Fruit fly (Drosophila melanogaster) whole organism, wandering third instar larva: Measurements from ENCODE around the gene Mst89B.
A peak's percentile ranks its signal among the peaks of the same experiment; 100 is the strongest.

ENCODE experiments used
- CG32264 ChIP-seq: fragments of 200-800 bp; sonication (Bioruptor generic); optimal IDR thresholded peaks from 2 replicates; lab custom pipeline; 2016; ENCODE audit warnings: missing biosample characterization, missing genetic modification characterization
- Dfd ChIP-seq: fragments of >200 bp; optimal IDR thresholded peaks from 2 replicates; lab custom pipeline; 2017; ENCODE audit warnings: missing biosample characterization, missing genetic modification characterization
- Dif ChIP-seq: fragments of 200-275, 200-300 bp; sonication (Bioruptor generic); optimal IDR thresholded peaks from 2 replicates; lab custom pipeline; 2018; ENCODE audit warnings: missing biosample characterization, missing genetic modification characterization; ENCODE audit not compliant: partially characterized antibody
- Hnf4 ChIP-seq: fragments of 200-800 bp; sonication (Bioruptor generic); optimal IDR thresholded peaks from 2 replicates; lab custom pipeline; 2016; ENCODE audit warnings: missing biosample characterization, mild to moderate bottlenecking, missing genetic modification characterization
- Myc ChIP-seq: fragments of >200 bp; optimal IDR thresholded peaks from 2 replicates; lab custom pipeline; 2017
- br ChIP-seq: fragments of 200-800 bp; sonication (Bioruptor generic); optimal IDR thresholded peaks from 2 replicates; lab custom pipeline; 2016; ENCODE audit warnings: missing biosample characterization, missing genetic modification characterization
- dsf ChIP-seq: sonication (Bioruptor generic); optimal IDR thresholded peaks from 2 replicates; lab custom pipeline; 2016; ENCODE audit warnings: missing biosample characterization, missing genetic modification characterization, borderline replicate concordance
- ey ChIP-seq: fragments of 200-800 bp; sonication (Bioruptor generic); optimal IDR thresholded peaks from 2 replicates; lab custom pipeline; 2016; ENCODE audit warnings: missing biosample characterization, missing genetic modification characterization
- lola ChIP-seq: fragments of >200 bp; optimal IDR thresholded peaks from 2 replicates; lab custom pipeline; 2017; ENCODE audit warnings: missing biosample characterization, missing genetic modification characterization
- pan ChIP-seq: fragments of >200 bp; optimal IDR thresholded peaks from 2 replicates; lab custom pipeline; 2017
- psq ChIP-seq: fragments of 200-800 bp; sonication (Bioruptor generic); optimal IDR thresholded peaks from 3 replicates; lab custom pipeline; 2017; ENCODE audit warnings: missing biosample characterization, mild to moderate bottlenecking, missing genetic modification characterization, moderate library complexity

dm6 chr3R:16282080-16282690, 15.4 kb downstream of the Mst89B start:
- TF ChIP-seq Myc (lab: Kevin White, UChicago) (no peak), lola (GFP tag; lab: Kevin White, UChicago) (no peak), Dif (GFP tag; lab: Kevin White, UChicago) (no peak), pan (lab: Kevin White, UChicago) (no peak), br (peak; percentile 23), CG32264 (GFP tag; lab: Kevin White, UChicago) (no peak), psq (GFP tag; lab: Kevin White, UChicago) (peak; percentile 27), Hnf4 (GFP tag; lab: Kevin White, UChicago) (peak; percentile 62), ey (GFP tag; lab: Kevin White, UChicago) (no peak), Dfd (GFP tag; lab: Kevin White, UChicago) (no peak), dsf (GFP tag; lab: Kevin White, UChicago) (no peak)
